Worm (Caenorhabditis elegans): ENCODE results near the gene C14A6.6.

Gene C14A6.6

ce11 chrV:18133177-18133576 is 33.9 kb downstream of the C14A6.6 start, which contains the start of gene Y37H2A.18:
TSS of gene Y37H2A.18 (minus strand) at chrV:18133277.
- TF ChIP-seq ama-1 (optimal IDR thresholded peaks at IDR 0.05) (no peak), nhr-77 (tag; optimal IDR thresholded peaks at IDR 0.05) (no peak), lsy-12 (tag; optimal IDR thresholded peaks at IDR 0.05) (no peak), elt-2 (tag; optimal IDR thresholded peaks at IDR 0.05) (no peak), lin-15B (tag; optimal IDR thresholded peaks at IDR 0.05) (no peak), nhr-237 (tag; optimal IDR thresholded peaks at IDR 0.05) (no peak)

ce11 chrV:18131049-18131448 is 36.0 kb downstream of the C14A6.6 start, which contains the start of gene Y37H2A.12:
TSS of gene Y37H2A.12 (minus strand) at chrV:18131129.
- no peak for TF ChIP-seq aly-2 (tag; optimal IDR thresholded peaks at IDR 0.05)
- peak; percentile 6 for TF ChIP-seq ceh-28 (tag; optimal IDR thresholded peaks at IDR 0.05)

- peak; percentile 82 for TF ChIP-seq ceh-28 (tag; optimal IDR thresholded peaks at IDR 0.05)
Measured at ce11 chrV:18129663-18130272, 37.3 kb downstream of the C14A6.6 start.

- TF ChIP-seq nhr-25 (tag; optimal IDR thresholded peaks at IDR 0.05) (no peak), lsy-12 (tag; optimal IDR thresholded peaks at IDR 0.05) (no peak), ztf-11 (tag; optimal IDR thresholded peaks at IDR 0.05) (no peak), unc-39 (tag; optimal IDR thresholded peaks at IDR 0.05) (no peak), fkh-10 (GFP tag; optimal IDR thresholded peaks at IDR 0.05) (no peak), daf-12 (tag; optimal IDR thresholded peaks at IDR 0.05) (no peak), lin-39 (tag; optimal IDR thresholded peaks at IDR 0.05) (no peak), fkh-2 (tag; optimal IDR thresholded peaks at IDR 0.05) (no peak), ama-1 (optimal IDR thresholded peaks at IDR 0.05) (no peak), egl-5 (tag; optimal IDR thresholded peaks at IDR 0.05) (no peak), zag-1 (tag; optimal IDR thresholded peaks at IDR 0.05) (no peak), jun-1 (tag; optimal IDR thresholded peaks at IDR 0.05) (no peak), skn-1 (tag; optimal IDR thresholded peaks at IDR 0.05) (no peak), aly-2 (tag; optimal IDR thresholded peaks at IDR 0.05) (no peak)
Measured at ce11 chrV:18128545-18128944, 38.5 kb downstream of the C14A6.6 start.

- no peak for TF ChIP-seq ZK546.5 (tag; optimal IDR thresholded peaks at IDR 0.05)
- no peak for TF ChIP-seq nhr-67 (tag; optimal IDR thresholded peaks at IDR 0.05)
- no peak for TF ChIP-seq fkh-10 (GFP tag; optimal IDR thresholded peaks at IDR 0.05)
- TF ChIP-seq eor-1 (tag; optimal IDR thresholded peaks at IDR 0.05) = no peak
- TF ChIP-seq daf-12 (tag; optimal IDR thresholded peaks at IDR 0.05) = no peak
- no peak for TF ChIP-seq nhr-237 (tag; optimal IDR thresholded peaks at IDR 0.05)
Measured at ce11 chrV:18127192-18127591, 39.9 kb downstream of the C14A6.6 start, which contains the start of gene fbxa-211. TSS of gene fbxa-211 (plus strand) at chrV:18127519.

ce11 chrV:18125075-18125474 is 42.0 kb downstream of the C14A6.6 start, which contains the start of gene fbxa-210:
TSS of gene fbxa-210 (plus strand) at chrV:18125375.
- TF ChIP-seq aly-2 (tag; optimal IDR thresholded peaks at IDR 0.05) (no peak), ceh-16 (tag; optimal IDR thresholded peaks at IDR 0.05) (no peak), skn-1 (tag; optimal IDR thresholded peaks at IDR 0.05) (no peak)

ce11 chrV:18123639-18124038 is 43.4 kb downstream of the C14A6.6 start, which contains the start of gene fbxa-107:
TSS of gene fbxa-107 (plus strand) at chrV:18123939.
- TF ChIP-seq elt-1 (tag; optimal IDR thresholded peaks at IDR 0.05) (no peak), nhr-25 (tag; optimal IDR thresholded peaks at IDR 0.05) (no peak), nhr-77 (tag; optimal IDR thresholded peaks at IDR 0.05) (no peak), pha-4 (tag; optimal IDR thresholded peaks at IDR 0.05) (no peak), daf-12 (tag; optimal IDR thresholded peaks at IDR 0.05) (no peak), nhr-28 (tag; optimal IDR thresholded peaks at IDR 0.05) (no peak), nhr-12 (tag; optimal IDR thresholded peaks at IDR 0.05) (no peak), unc-62 (GFP tag; optimal IDR thresholded peaks at IDR 0.05) (no peak), nhr-11 (tag; optimal IDR thresholded peaks at IDR 0.05) (no peak), ceh-9 (tag; optimal IDR thresholded peaks at IDR 0.05) (no peak), nhr-67 (tag; optimal IDR thresholded peaks at IDR 0.05) (no peak), nhr-237 (tag; optimal IDR thresholded peaks at IDR 0.05) (no peak), unc-39 (tag; optimal IDR thresholded peaks at IDR 0.05) (no peak)

Data from whole organism, L3 larva.